Worm (Caenorhabditis elegans) whole organism, L2 larva: ENCODE data around the gene Y57G11C.46.

Source experiments
- C34F6.9 ChIP-seq: fragments of 150-350 bp; optimal IDR thresholded peaks from 2 replicates; lab custom pipeline; 2014; ENCODE audit warnings: missing biosample characterization, missing genetic modification characterization
- F13H6.1 ChIP-seq: sonication (generic microtip); optimal IDR thresholded peaks from 2 replicates; lab custom pipeline; 2016; ENCODE audit warnings: missing genetic modification characterization, missing compliant biosample characterization
- R02D3.7 ChIP-seq: fragments of 150-350 bp; optimal IDR thresholded peaks from 2 replicates; lab custom pipeline; 2014; ENCODE audit warnings: missing biosample characterization, missing genetic modification characterization
- Y55F3AM.14 ChIP-seq: fragments of 200-800 bp; sonication (Bioruptor generic); optimal IDR thresholded peaks from 2 replicates; lab custom pipeline; 2018; ENCODE audit warnings: mild to moderate bottlenecking, missing genetic modification characterization, missing compliant biosample characterization
- ZK546.5 ChIP-seq: sonication (generic microtip); optimal IDR thresholded peaks from 2 replicates; lab custom pipeline; 2017; ENCODE audit warnings: missing biosample characterization, missing genetic modification characterization
- alr-1 ChIP-seq: fragments of 150-350 bp; optimal IDR thresholded peaks from 2 replicates; lab custom pipeline; 2014; ENCODE audit warnings: missing biosample characterization, missing genetic modification characterization
- aly-2 ChIP-seq: fragments of 150-350 bp; optimal IDR thresholded peaks from 2 replicates; lab custom pipeline; 2014; ENCODE audit warnings: missing biosample characterization, missing genetic modification characterization
- ama-1 ChIP-seq: fragments of 150-350 bp; optimal IDR thresholded peaks from 2 replicates; lab custom pipeline; 2018; ENCODE audit warnings: inconsistent platforms
- blmp-1 ChIP-seq: sonication (generic microtip); optimal IDR thresholded peaks from 2 replicates; lab custom pipeline; 2017; ENCODE audit warnings: missing genetic modification characterization, mild to moderate bottlenecking, missing compliant biosample characterization, antibody characterized with exemption, moderate library complexity; ENCODE audit not compliant: insufficient read depth
- ceh-16 ChIP-seq: fragments of 150-350 bp; optimal IDR thresholded peaks from 2 replicates; lab custom pipeline; 2014; ENCODE audit warnings: missing biosample characterization, missing genetic modification characterization
- ceh-82 ChIP-seq: fragments of 150-350 bp; optimal IDR thresholded peaks from 2 replicates; lab custom pipeline; 2014; ENCODE audit warnings: missing biosample characterization, missing genetic modification characterization
- crh-2 ChIP-seq: sonication (generic microtip); optimal IDR thresholded peaks from 2 replicates; lab custom pipeline; 2017; ENCODE audit warnings: missing biosample characterization, missing genetic modification characterization
- dmd-4 ChIP-seq: sonication (generic microtip); optimal IDR thresholded peaks from 2 replicates; lab custom pipeline; 2017; ENCODE audit warnings: missing biosample characterization, missing genetic modification characterization
- egl-27 ChIP-seq: sonication (generic microtip); optimal IDR thresholded peaks from 3 replicates; lab custom pipeline; 2017; ENCODE audit warnings: missing biosample characterization, missing genetic modification reagents, missing genetic modification characterization
- elt-1 ChIP-seq: fragments of 150-350 bp; optimal IDR thresholded peaks from 2 replicates; lab custom pipeline; 2014; ENCODE audit warnings: missing biosample characterization, missing genetic modification characterization
- elt-3 ChIP-seq: sonication (generic microtip); optimal IDR thresholded peaks from 2 replicates; lab custom pipeline; 2017; ENCODE audit warnings: missing biosample characterization, missing genetic modification characterization
- fos-1 ChIP-seq: fragments of 150-350 bp; optimal IDR thresholded peaks from 2 replicates; lab custom pipeline; 2014; ENCODE audit warnings: missing biosample characterization, missing genetic modification characterization
- gmeb-1 ChIP-seq: fragments of 150-350 bp; optimal IDR thresholded peaks from 2 replicates; lab custom pipeline; 2014; ENCODE audit warnings: missing biosample characterization, missing genetic modification characterization
- lin-11 ChIP-seq: fragments of 150-350 bp; sonication (generic microtip); optimal IDR thresholded peaks from 2 replicates; lab custom pipeline; 2014; ENCODE audit warnings: missing biosample characterization, missing genetic modification characterization, inconsistent platforms, mixed read lengths
- lin-13 ChIP-seq: fragments of 150-350 bp; optimal IDR thresholded peaks from 2 replicates; lab custom pipeline; 2014; ENCODE audit warnings: missing biosample characterization, missing genetic modification reagents, missing genetic modification characterization
- lin-39 ChIP-seq: fragments of 150-350 bp; optimal IDR thresholded peaks from 2 replicates; lab custom pipeline; 2014; ENCODE audit warnings: missing biosample characterization, missing genetic modification reagents, missing genetic modification characterization
- lsy-2 ChIP-seq, 2 experiments: fragments of 150-350 bp in 1 of 2; sonication (generic microtip) in 1 of 2; optimal IDR thresholded peaks; 2 replicates each; lab custom pipeline; 2014 to 2017; ENCODE audit warnings: missing biosample characterization in 2 of 2, missing genetic modification characterization in 2 of 2
- mab-5 ChIP-seq: fragments of 150-350 bp; optimal IDR thresholded peaks from 2 replicates; lab custom pipeline; 2014; ENCODE audit warnings: missing biosample characterization, missing genetic modification characterization
- mbf-1 ChIP-seq: sonication (generic microtip); optimal IDR thresholded peaks from 2 replicates; lab custom pipeline; 2017; ENCODE audit warnings: missing biosample characterization, missing genetic modification characterization
- mdl-1 ChIP-seq, 2 experiments: fragments of 150-350 bp in 1 of 2; sonication (generic microtip) in 1 of 2; optimal IDR thresholded peaks; 2 replicates each; lab custom pipeline; 2017; ENCODE audit warnings: missing biosample characterization in 2 of 2, missing genetic modification characterization in 2 of 2
- nhr-10 ChIP-seq: sonication (generic microtip); optimal IDR thresholded peaks from 2 replicates; lab custom pipeline; 2017; ENCODE audit warnings: missing biosample characterization, missing genetic modification characterization
- nhr-11 ChIP-seq: fragments of 150-350 bp; optimal IDR thresholded peaks from 2 replicates; lab custom pipeline; 2014; ENCODE audit warnings: missing biosample characterization, missing genetic modification characterization
- nhr-12 ChIP-seq: fragments of 150-350 bp; optimal IDR thresholded peaks from 2 replicates; lab custom pipeline; 2014; ENCODE audit warnings: missing biosample characterization, missing genetic modification characterization
- nhr-129 ChIP-seq: fragments of 150-350 bp; optimal IDR thresholded peaks from 2 replicates; lab custom pipeline; 2014; ENCODE audit warnings: missing biosample characterization, missing genetic modification characterization
- nhr-21 ChIP-seq: fragments of 150-350 bp; optimal IDR thresholded peaks from 2 replicates; lab custom pipeline; 2014; ENCODE audit warnings: missing biosample characterization, missing genetic modification characterization
- nhr-23 ChIP-seq: fragments of 150-350 bp; optimal IDR thresholded peaks from 2 replicates; lab custom pipeline; 2014; ENCODE audit warnings: missing biosample characterization, missing genetic modification reagents, missing genetic modification characterization
- nhr-237 ChIP-seq: fragments of 150-350 bp; optimal IDR thresholded peaks from 2 replicates; lab custom pipeline; 2014; ENCODE audit warnings: missing biosample characterization, missing genetic modification characterization
- nhr-25 ChIP-seq: fragments of 150-350 bp; sonication (generic microtip); optimal IDR thresholded peaks from 3 replicates; lab custom pipeline; 2014; ENCODE audit warnings: missing biosample characterization, missing genetic modification characterization
- nhr-6 ChIP-seq: fragments of 150-350 bp; optimal IDR thresholded peaks from 2 replicates; lab custom pipeline; 2014; ENCODE audit warnings: missing biosample characterization, missing genetic modification characterization
- nhr-77 ChIP-seq: fragments of 150-350 bp; optimal IDR thresholded peaks from 2 replicates; lab custom pipeline; 2014; ENCODE audit warnings: missing biosample characterization, missing genetic modification characterization
- peb-1 ChIP-seq: fragments of 150-350 bp; optimal IDR thresholded peaks from 2 replicates; lab custom pipeline; 2014; ENCODE audit warnings: missing biosample characterization, missing genetic modification characterization
- sem-4 ChIP-seq: fragments of 150-350 bp; optimal IDR thresholded peaks from 2 replicates; lab custom pipeline; 2014; ENCODE audit warnings: missing biosample characterization, missing genetic modification reagents, missing genetic modification characterization
- skn-1 ChIP-seq: sonication (generic microtip); optimal IDR thresholded peaks from 2 replicates; lab custom pipeline; 2017; ENCODE audit warnings: missing biosample characterization, missing genetic modification characterization
- sma-3 ChIP-seq: sonication (generic microtip); optimal IDR thresholded peaks from 2 replicates; lab custom pipeline; 2016; ENCODE audit warnings: missing genetic modification reagents, missing genetic modification characterization, missing compliant biosample characterization
- sma-9 ChIP-seq, 2 experiments: fragments of 150-350 bp in 1 of 2; sonication (generic microtip) in 1 of 2; optimal IDR thresholded peaks; 2 replicates each; lab custom pipeline; 2014 to 2016; ENCODE audit warnings: missing genetic modification characterization in 2 of 2, mild to moderate bottlenecking in 1 of 2, missing biosample characterization in 1 of 2, missing compliant biosample characterization in 1 of 2, missing genetic modification reagents in 1 of 2, moderate library complexity in 1 of 2
- snpc-4 ChIP-seq: fragments of 150-350 bp; optimal IDR thresholded peaks from 2 replicates; lab custom pipeline; 2014; ENCODE audit warnings: missing biosample characterization, missing genetic modification characterization
- unc-39 ChIP-seq: fragments of 150-350 bp; optimal IDR thresholded peaks from 2 replicates; lab custom pipeline; 2014; ENCODE audit warnings: missing biosample characterization, missing genetic modification characterization
- unc-55 ChIP-seq: fragments of 150-350 bp; sonication (generic microtip); optimal IDR thresholded peaks from 3 replicates; lab custom pipeline; 2014; ENCODE audit warnings: missing biosample characterization, missing genetic modification reagents, missing genetic modification characterization
- unc-62 ChIP-seq: fragments of 150-350 bp; optimal IDR thresholded peaks from 2 replicates; lab custom pipeline; 2014; ENCODE audit warnings: missing biosample characterization, missing genetic modification reagents, missing genetic modification characterization
- zag-1 ChIP-seq: fragments of 150-350 bp; optimal IDR thresholded peaks from 2 replicates; lab custom pipeline; 2014; ENCODE audit warnings: missing biosample characterization, missing genetic modification characterization
- ztf-1 ChIP-seq: fragments of 200-800 bp; sonication (Bioruptor generic); conservative IDR thresholded peaks from 2 replicates; pipeline ENCODE4 v1.3.6; 2022; ENCODE audit warnings: missing genetic modification characterization, missing compliant biosample characterization
- ztf-11 ChIP-seq: sonication (generic microtip); optimal IDR thresholded peaks from 2 replicates; lab custom pipeline; 2017; ENCODE audit warnings: missing biosample characterization, missing genetic modification characterization
- ztf-4 ChIP-seq: fragments of 150-350 bp; optimal IDR thresholded peaks from 2 replicates; lab custom pipeline; 2014; ENCODE audit warnings: missing biosample characterization, missing genetic modification characterization

Gene Y57G11C.46

DNA sequence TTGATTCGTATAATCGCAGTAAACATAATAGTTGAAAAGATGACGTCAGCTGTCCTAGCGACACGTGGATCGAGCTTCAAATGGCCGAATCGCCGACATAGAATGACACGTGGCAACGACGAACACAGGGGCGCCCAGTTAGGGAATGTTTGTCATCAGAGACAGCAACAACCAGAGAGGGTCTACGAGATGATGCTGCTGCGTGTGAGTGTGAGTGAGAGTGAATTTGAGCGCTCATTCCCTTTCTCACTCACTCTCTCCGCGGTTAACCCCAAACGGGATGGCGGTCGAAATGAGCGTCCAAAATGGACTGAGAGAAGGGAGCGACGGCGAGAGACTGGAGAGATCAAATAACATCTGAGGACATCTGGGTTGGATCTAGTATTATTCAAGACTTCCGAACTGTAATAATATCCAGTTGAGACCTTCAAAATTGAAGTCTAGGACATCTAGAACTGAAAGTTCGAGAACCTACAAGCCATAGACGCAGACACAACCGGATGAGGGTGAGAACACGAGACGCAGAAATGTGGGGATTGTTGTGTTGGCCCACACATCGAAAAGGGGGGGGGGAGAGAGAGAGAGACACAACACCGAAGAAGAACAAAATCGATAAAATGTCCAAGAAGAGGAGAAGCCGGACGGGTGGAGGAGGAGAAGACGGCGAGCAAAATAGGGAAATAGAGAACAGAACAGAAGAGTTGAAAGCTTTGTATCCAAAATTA lies 22.1 kb downstream of the Y57G11C.46 start:
- TF ChIP-seq blmp-1 (peak; percentile 96), R02D3.7 (tag; lab: Kevin White, UChicago) (no peak), zag-1 (tag; lab: Kevin White, UChicago) (no peak), lin-11 (tag; lab: Kevin White, UChicago) (no peak), nhr-11 (tag; lab: Kevin White, UChicago) (no peak), nhr-6 (no peak), unc-55 (GFP tag; lab: Kevin White, UChicago) (peak; percentile 68), gmeb-1 (no peak), nhr-129 (tag; lab: Kevin White, UChicago) (peak; percentile 89), alr-1 (tag; lab: Kevin White, UChicago) (no peak), snpc-4 (tag; lab: Kevin White, UChicago) (peak; percentile 53), C34F6.9 (tag; lab: Kevin White, UChicago) (peak; percentile 71), peb-1 (tag; lab: Kevin White, UChicago) (no peak), unc-62 (no peak), unc-39 (no peak), elt-3 (tag; lab: Kevin White, UChicago) (no peak), ceh-16 (tag; lab: Kevin White, UChicago) (peak; percentile 54), skn-1 (tag; lab: Kevin White, UChicago) (no peak), ztf-4 (tag; lab: Kevin White, UChicago) (peak; percentile 46), aly-2 (tag; lab: Kevin White, UChicago) (no peak), nhr-237 (tag; lab: Kevin White, UChicago) (no peak), ceh-82 (tag; lab: Kevin White, UChicago) (no peak), mab-5 (tag; lab: Kevin White, UChicago) (no peak), nhr-23 (tag; lab: Kevin White, UChicago) (no peak), sem-4 (tag; lab: Kevin White, UChicago) (peak; percentile 38), nhr-25 (tag; lab: Kevin White, UChicago) (peak; percentile 65), lin-39 (tag; lab: Kevin White, UChicago) (no peak), nhr-77 (tag; lab: Kevin White, UChicago) (no peak), mdl-1 (tag; optimal IDR thresholded peaks at IDR 0.05; lab: Kevin White, UChicago) (peak; percentile 16 to 22), fos-1 (tag; lab: Kevin White, UChicago) (peak; percentile 50), mbf-1 (tag; lab: Kevin White, UChicago) (no peak), ztf-1 (GFP tag; lab: Robert Waterston, UW) (no peak), nhr-21 (tag; lab: Kevin White, UChicago) (peak; percentile 10), sma-3 (GFP tag; lab: Kevin White, UChicago) (peak; percentile 30), ZK546.5 (tag; lab: Kevin White, UChicago) (no peak), ama-1 (lab: Kevin White, UChicago) (no peak), ztf-11 (tag; lab: Kevin White, UChicago) (no peak), sma-9 (GFP tag; optimal IDR thresholded peaks at IDR 0.05; lab: Kevin White, UChicago) (peak; percentile 38), sma-9 (tag; optimal IDR thresholded peaks at IDR 0.05; lab: Kevin White, UChicago) (no peak), crh-2 (tag; lab: Kevin White, UChicago) (peak; percentile 97), Y55F3AM.14 (no peak), nhr-10 (no peak), egl-27 (tag; lab: Kevin White, UChicago) (no peak), lin-13 (peak; percentile 71), elt-1 (tag; lab: Kevin White, UChicago) (no peak), lsy-2 (tag; optimal IDR thresholded peaks at IDR 0.05; lab: Kevin White, UChicago) (peak; percentile 4 to 47), F13H6.1 (tag; lab: Kevin White, UChicago) (peak; percentile 61), dmd-4 (tag; lab: Kevin White, UChicago) (no peak), nhr-12 (no peak)
